Worm (Caenorhabditis elegans): ENCODE data around the gene srx-22.

ce11 chrV:642750-643149 is 37.0 kb upstream of the srx-22 start, which contains the start of gene nhr-190:
- no peak for TF ChIP-seq ets-4 (GFP tag; optimal IDR thresholded peaks at IDR 0.05)
- no peak for TF ChIP-seq F33H1.4 (GFP tag; IDR thresholded peaks at IDR 0.05)
- TF ChIP-seq attf-6 (GFP tag; IDR thresholded peaks at IDR 0.05), result no peak
- no peak for TF ChIP-seq nhr-27 (tag; optimal IDR thresholded peaks at IDR 0.05)
- TF ChIP-seq unc-130 (GFP tag; optimal IDR thresholded peaks at IDR 0.05), result no peak
- no peak for TF ChIP-seq egrh-3 (GFP tag; IDR thresholded peaks at IDR 0.05)
